Fruit fly (Drosophila melanogaster) whole organism, embryonic: ENCODE results near the gene MTF-1.
A peak's percentile ranks its signal among the peaks of the same experiment; 100 is the strongest.

Experiments used
- Awh ChIP-seq: fragments of 200-800 bp; sonication (Bioruptor generic); IDR thresholded peaks from 2 replicates; pipeline ENCODE4, ENCODE4 v1.3.6; 2022; ENCODE audit warnings: missing biosample characterization, missing genetic modification characterization
- CG10366 ChIP-seq: fragments of 200-800 bp; sonication (Bioruptor generic); IDR thresholded peaks from 2 replicates; pipeline ENCODE4 v1.3.6; 2022; ENCODE audit warnings: missing biosample characterization, missing genetic modification characterization
- CG10462 ChIP-seq: fragments of 200-800 bp; sonication (Bioruptor generic); optimal IDR thresholded peaks from 2 replicates; lab custom pipeline; 2016; ENCODE audit warnings: missing biosample characterization, missing genetic modification characterization
- CG12071 ChIP-seq: fragments of 200-800 bp; sonication (Bioruptor generic); optimal IDR thresholded peaks from 3 replicates; lab custom pipeline; 2018; ENCODE audit warnings: missing biosample characterization, mild to moderate bottlenecking, missing genetic modification characterization
- CG1233 ChIP-seq: fragments of 200-800 bp; sonication (Bioruptor generic); optimal IDR thresholded peaks from 4 replicates; lab custom pipeline; 2018; ENCODE audit warnings: missing biosample characterization, mild to moderate bottlenecking, missing genetic modification characterization
- CG14441 ChIP-seq: fragments of 200-800 bp; sonication (Bioruptor generic); IDR thresholded peaks from 2 replicates; pipeline ENCODE4 v1.3.6; 2022; ENCODE audit warnings: missing biosample characterization, missing genetic modification characterization
- CG15011 ChIP-seq: fragments of 200-800 bp; sonication (Bioruptor generic); optimal IDR thresholded peaks from 3 replicates; lab custom pipeline; 2018; ENCODE audit warnings: missing biosample characterization, mild to moderate bottlenecking, missing genetic modification characterization
- CG17829 ChIP-seq: fragments of 200-800 bp; optimal IDR thresholded peaks from 2 replicates; lab custom pipeline; 2019; ENCODE audit warnings: missing biosample characterization, mild to moderate bottlenecking, missing genetic modification characterization, moderate library complexity
- CG2120 ChIP-seq: fragments of 200-800 bp; sonication (Bioruptor generic); optimal IDR thresholded peaks from 3 replicates; lab custom pipeline; 2016; ENCODE audit warnings: missing biosample characterization, missing genetic modification characterization
- CG31441 ChIP-seq: fragments of 200-800 bp; sonication (Bioruptor generic); IDR thresholded peaks from 2 replicates; pipeline ENCODE4 v1.3.6; 2022; ENCODE audit warnings: missing biosample characterization, missing genetic modification characterization
- CG34422 ChIP-seq: fragments of 200-800 bp; sonication (Bioruptor generic); IDR thresholded peaks from 3 replicates; pipeline ENCODE4 v1.3.6; 2022; ENCODE audit warnings: missing biosample characterization, missing genetic modification characterization
- CG3838 ChIP-seq: fragments of 200-800 bp; sonication (Bioruptor generic); optimal IDR thresholded peaks from 3 replicates; lab custom pipeline; 2016; ENCODE audit warnings: missing biosample characterization, missing genetic modification characterization
- CG5953 ChIP-seq: fragments of 200-800 bp; sonication (Bioruptor generic); IDR thresholded peaks from 2 replicates; pipeline ENCODE4 v1.3.6; 2022; ENCODE audit warnings: missing biosample characterization, missing genetic modification characterization
- CG8089 ChIP-seq: fragments of 200-800 bp; sonication (Bioruptor generic); optimal IDR thresholded peaks from 3 replicates; lab custom pipeline; 2016; ENCODE audit warnings: missing biosample characterization, missing genetic modification characterization
- E2f2 ChIP-seq: fragments of 200-800 bp; sonication (Bioruptor generic); IDR thresholded peaks from 2 replicates; pipeline ENCODE4 v1.3.6; 2022; ENCODE audit warnings: missing biosample characterization, missing genetic modification characterization
- Mes4 ChIP-seq: fragments of 200-800 bp; sonication (Bioruptor generic); optimal IDR thresholded peaks from 2 replicates; lab custom pipeline; 2016; ENCODE audit warnings: missing biosample characterization, missing genetic modification characterization
- Optix ChIP-seq: fragments of 200-800 bp; sonication (Bioruptor generic); IDR thresholded peaks from 3 replicates; pipeline ENCODE4 v1.3.6; 2022; ENCODE audit warnings: missing biosample characterization, missing genetic modification characterization
- Pdp1 ChIP-seq, 2 experiments: fragments of 200-800 bp; sonication (Bioruptor generic); optimal IDR thresholded peaks; 3 replicates each; lab custom pipeline; 2016; ENCODE audit warnings: missing biosample characterization in 2 of 2, missing genetic modification characterization in 2 of 2, mild to moderate bottlenecking in 1 of 2, moderate library complexity in 1 of 2
- Ptx1 ChIP-seq: fragments of 200-800 bp; sonication (Bioruptor generic); IDR thresholded peaks from 2 replicates; pipeline ENCODE4 v1.3.6; 2022; ENCODE audit warnings: missing biosample characterization, missing genetic modification characterization
- Sox102F ChIP-seq: fragments of 200-800 bp; sonication (Bioruptor generic); optimal IDR thresholded peaks from 2 replicates; lab custom pipeline; 2018; ENCODE audit warnings: missing biosample characterization, mild to moderate bottlenecking, missing genetic modification characterization, moderate library complexity
- Xbp1 ChIP-seq: fragments of 200-800 bp; sonication (Bioruptor generic); optimal IDR thresholded peaks from 3 replicates; lab custom pipeline; 2016; ENCODE audit warnings: missing biosample characterization, mild to moderate bottlenecking, missing genetic modification characterization
- Xrp1 ChIP-seq: fragments of 200-800 bp; sonication (Bioruptor generic); IDR thresholded peaks from 2 replicates; pipeline ENCODE4 v1.3.6; 2022; ENCODE audit warnings: missing biosample characterization, missing genetic modification characterization
- ap ChIP-seq: fragments of 200-800 bp; sonication (Bioruptor generic); IDR thresholded peaks from 2 replicates; pipeline ENCODE4 v1.3.6; 2022; ENCODE audit warnings: missing biosample characterization, missing genetic modification characterization
- ase ChIP-seq: fragments of 200-800 bp; sonication (Bioruptor generic); IDR thresholded peaks from 3 replicates; pipeline ENCODE4 v1.3.6; 2022; ENCODE audit warnings: missing biosample characterization, missing genetic modification characterization
- ash1 ChIP-seq: fragments of 200-800 bp; sonication (Bioruptor generic); optimal IDR thresholded peaks from 2 replicates; lab custom pipeline; 2018; ENCODE audit warnings: missing biosample characterization, mild to moderate bottlenecking, missing genetic modification characterization
- chm ChIP-seq: fragments of 200-800 bp; sonication (Bioruptor generic); IDR thresholded peaks from 2 replicates; pipeline ENCODE4 v1.3.6; 2022; ENCODE audit warnings: missing biosample characterization, missing genetic modification characterization
- fru ChIP-seq: fragments of >200 bp; optimal IDR thresholded peaks from 2 replicates; lab custom pipeline; 2017
- fu2 ChIP-seq: fragments of 200-800 bp; sonication (Bioruptor generic); optimal IDR thresholded peaks from 2 replicates; lab custom pipeline; 2016; ENCODE audit warnings: missing biosample characterization, missing genetic modification characterization
- gem ChIP-seq: fragments of 200-800 bp; sonication (Bioruptor generic); optimal IDR thresholded peaks from 2 replicates; lab custom pipeline; 2019; ENCODE audit warnings: missing biosample characterization, mild to moderate bottlenecking, missing genetic modification characterization, moderate library complexity
- hkb ChIP-seq, 2 experiments: fragments of 200-800 bp in 1 of 2; fragments of >200 bp in 1 of 2; sonication (Bioruptor generic) in 1 of 2; IDR thresholded peaks in 1 of 2; optimal IDR thresholded peaks in 1 of 2; 2 replicates each; pipeline versions ENCODE4 v1.3.6 to Lab custom; 2017 to 2022; ENCODE audit warnings: missing biosample characterization in 1 of 2, missing genetic modification characterization in 1 of 2
- kay ChIP-seq: fragments of 200-800 bp; sonication (Bioruptor generic); optimal IDR thresholded peaks from 2 replicates; lab custom pipeline; 2016; ENCODE audit warnings: missing biosample characterization, missing genetic modification characterization
- klu ChIP-seq: fragments of 200-800 bp; sonication (Bioruptor generic); IDR thresholded peaks from 2 replicates; pipeline ENCODE4 v1.3.6; 2022; ENCODE audit warnings: missing biosample characterization, missing genetic modification characterization
- lov ChIP-seq, 2 experiments: fragments of 200-800 bp in 1 of 2; fragments of >200 bp in 1 of 2; sonication (Bioruptor generic) in 1 of 2; IDR thresholded peaks in 1 of 2; optimal IDR thresholded peaks in 1 of 2; 2 replicates in 1 of 2; 3 replicates in 1 of 2; pipeline versions ENCODE4 v1.3.6 to Lab custom; 2017 to 2022; ENCODE audit warnings: missing biosample characterization in 1 of 2, missing genetic modification characterization in 1 of 2
- onecut ChIP-seq: fragments of 200-800 bp; sonication (Bioruptor generic); IDR thresholded peaks from 2 replicates; pipeline ENCODE4 v1.3.6; 2022; ENCODE audit warnings: missing biosample characterization, missing genetic modification characterization
- pan ChIP-seq, 4 experiments: fragments of >200 bp in 3 of 4; fragments of 200-800 bp in 1 of 4; sonication (Bioruptor generic) in 1 of 4; optimal IDR thresholded peaks in 3 of 4; IDR thresholded peaks in 1 of 4; 2 replicates each; pipeline versions ENCODE4 v1.3.6 to Lab custom; 2017 to 2022; ENCODE audit warnings: missing biosample characterization in 2 of 4, missing genetic modification characterization in 2 of 4, mixed read lengths in 1 of 4
- prd ChIP-seq, 3 experiments: fragments of >200 bp in 2 of 3; fragments of 200-800 bp in 1 of 3; sonication (Bioruptor generic) in 1 of 3; optimal IDR thresholded peaks in 2 of 3; IDR thresholded peaks in 1 of 3; 2 replicates in 2 of 3; 3 replicates in 1 of 3; pipeline versions ENCODE4 v1.3.6 to Lab custom; 2017 to 2022; ENCODE audit warnings: missing biosample characterization in 1 of 3, missing genetic modification characterization in 1 of 3
- psq ChIP-seq: fragments of 200-800 bp; sonication (Bioruptor generic); optimal IDR thresholded peaks from 2 replicates; lab custom pipeline; 2017; ENCODE audit warnings: missing biosample characterization, missing genetic modification characterization
- ranshi ChIP-seq: fragments of 200-800 bp; sonication (Bioruptor generic); IDR thresholded peaks from 2 replicates; pipeline ENCODE4 v1.3.6; 2022; ENCODE audit warnings: missing biosample characterization, missing genetic modification characterization
- scrt ChIP-seq: fragments of 200-800 bp; sonication (Bioruptor generic); optimal IDR thresholded peaks from 2 replicates; lab custom pipeline; 2018; ENCODE audit warnings: missing biosample characterization, mild to moderate bottlenecking, missing genetic modification characterization, moderate library complexity
- sens-2 ChIP-seq: fragments of 200-800 bp; sonication (Bioruptor generic); IDR thresholded peaks from 2 replicates; pipeline ENCODE4 v1.3.6; 2022; ENCODE audit warnings: missing biosample characterization, missing genetic modification characterization
- sisA ChIP-seq: fragments of 200-800 bp; sonication (Bioruptor generic); IDR thresholded peaks from 2 replicates; pipeline ENCODE4 v1.3.6; 2022; ENCODE audit warnings: missing biosample characterization, missing genetic modification characterization
- sr ChIP-seq: fragments of 200-800 bp; sonication (Bioruptor generic); IDR thresholded peaks from 3 replicates; pipeline ENCODE4 v1.3.6; 2022; ENCODE audit warnings: missing biosample characterization, missing genetic modification characterization
- trh ChIP-seq: fragments of 200-800 bp; sonication (Bioruptor generic); optimal IDR thresholded peaks from 2 replicates; lab custom pipeline; 2016; ENCODE audit warnings: missing biosample characterization, missing genetic modification characterization
- ttk ChIP-seq: fragments of 200-800 bp; sonication (Bioruptor generic); IDR thresholded peaks from 2 replicates; pipeline ENCODE4 v2.1.2; 2022; ENCODE audit warnings: missing biosample characterization, missing genetic modification characterization
- tup ChIP-seq: fragments of 200-800 bp; sonication (Bioruptor generic); optimal IDR thresholded peaks from 2 replicates; lab custom pipeline; 2016; ENCODE audit warnings: missing biosample characterization, mild to moderate bottlenecking, missing genetic modification characterization, moderate library complexity
- vvl ChIP-seq: fragments of 200-800 bp; sonication (Bioruptor generic); IDR thresholded peaks from 2 replicates; pipeline ENCODE4 v1.3.6; 2022; ENCODE audit warnings: missing biosample characterization, missing genetic modification characterization
- zfh1 ChIP-seq: fragments of 200-800 bp; sonication (Bioruptor generic); IDR thresholded peaks from 3 replicates; pipeline ENCODE4 v1.3.6; 2022; ENCODE audit warnings: missing biosample characterization, missing genetic modification characterization

The MTF-1 gene

DNA sequence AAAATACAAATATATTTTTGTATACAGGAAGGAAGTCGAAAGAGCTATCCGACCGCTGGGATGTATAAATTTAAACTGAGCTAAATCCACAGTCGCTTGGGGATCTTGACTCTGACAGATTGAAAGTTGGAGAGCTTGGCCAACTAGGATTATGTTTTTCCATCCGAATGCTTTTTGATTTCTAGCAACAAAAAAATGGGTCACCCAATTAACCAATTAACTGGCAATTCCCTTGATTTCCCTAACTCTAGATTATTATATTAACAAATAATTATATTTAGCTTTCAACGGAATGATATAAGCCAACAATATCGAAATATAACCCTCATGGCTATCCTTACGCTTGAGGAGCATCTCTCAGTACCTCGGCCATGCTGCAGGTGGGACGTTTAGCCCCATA lies 12.8 kb upstream of the MTF-1 start, which contains the start of gene CG3982:
Gene CG3982 (minus strand): TSS at position 101 of the 400 bp plus-strand sequence.
- TF ChIP-seq sisA (GFP tag; lab: Robert Waterston, UW) (no peak), scrt (GFP tag; lab: Kevin White, UChicago) (no peak), CG10462 (GFP tag; lab: Kevin White, UChicago) (no peak), kay (no peak), Optix (GFP tag; lab: Robert Waterston, UW) (no peak), Xbp1 (GFP tag; lab: Kevin White, UChicago) (no peak), E2f2 (no peak), gem (no peak), Mes4 (no peak), CG8089 (GFP tag; lab: Kevin White, UChicago) (no peak), CG3838 (GFP tag; lab: Kevin White, UChicago) (no peak), fu2 (GFP tag; lab: Kevin White, UChicago) (no peak), psq (GFP tag; lab: Kevin White, UChicago) (no peak), CG17829 (tag; lab: Kevin White, UChicago) (no peak), CG12071 (GFP tag; lab: Kevin White, UChicago) (no peak), tup (GFP tag; lab: Kevin White, UChicago) (no peak)

- TF ChIP-seq hkb (optimal IDR thresholded peaks at IDR 0.05; lab: Kevin White, UChicago) (no peak), hkb (GFP tag; IDR thresholded peaks at IDR 0.05; lab: Robert Waterston, UW) (0 out of 2 replicates have a peak, but pooled peaks have one; percentile 21), onecut (GFP tag; lab: Robert Waterston, UW) (no peak), ase (0 out of 3 replicates have a peak, but pooled peaks have one; percentile 10), sisA (GFP tag; lab: Robert Waterston, UW) (peak; percentile 32; the same call in 1 of the 2 replicates), Xrp1 (GFP tag; lab: Robert Waterston, UW) (peak; percentile 14; the same call in 1 of the 2 replicates), ranshi (GFP tag; lab: Robert Waterston, UW) (0 out of 2 replicates have a peak, but pooled peaks have one; percentile 16), chm (GFP tag; lab: Robert Waterston, UW) (0 out of 2 replicates have a peak, but pooled peaks have one; percentile 16), CG14441 (GFP tag; lab: Robert Waterston, UW) (peak; percentile 40), sr (GFP tag; lab: Robert Waterston, UW) (0 out of 3 replicates have a peak, but pooled peaks have one; percentile 25), fru (lab: Kevin White, UChicago) (no peak), CG10366 (peak; percentile 54), CG5953 (0 out of 2 replicates have a peak, but pooled peaks have one; percentile 50), Awh (GFP tag; lab: Robert Waterston, UW) (peak; percentile 56; the same call in 1 of the 2 replicates), lov (optimal IDR thresholded peaks at IDR 0.05; lab: Kevin White, UChicago) (no peak), lov (GFP tag; IDR thresholded peaks at IDR 0.05; lab: Robert Waterston, UW) (no peak), CG2120 (GFP tag; lab: Kevin White, UChicago) (no peak), trh (no peak), CG15011 (GFP tag; lab: Kevin White, UChicago) (no peak), Optix (GFP tag; lab: Robert Waterston, UW) (0 out of 3 replicates have a peak, but pooled peaks have one; percentile 33), zfh1 (GFP tag; lab: Robert Waterston, UW) (0 out of 3 replicates have a peak, but pooled peaks have one; percentile 24), sens-2 (GFP tag; lab: Robert Waterston, UW) (0 out of 2 replicates have a peak, but pooled peaks have one; percentile 4), Ptx1 (GFP tag; lab: Robert Waterston, UW) (0 out of 2 replicates have a peak, but pooled peaks have one; percentile 20), prd (optimal IDR thresholded peaks at IDR 0.05; lab: Kevin White, UChicago) (no peak), prd (GFP tag; IDR thresholded peaks at IDR 0.05; lab: Robert Waterston, UW) (peak; percentile 33; the same call in 1 of the 3 replicates), Sox102F (GFP tag; lab: Kevin White, UChicago) (peak; percentile 25), pan (optimal IDR thresholded peaks at IDR 0.05; lab: Kevin White, UChicago) (no peak), pan (GFP tag; optimal IDR thresholded peaks at IDR 0.05 in 1 of 2, IDR thresholded peaks at IDR 0.05 in 1 of 2) (peak in 1 of 2 experiments; percentile 64), klu (GFP tag; lab: Robert Waterston, UW) (0 out of 2 replicates have a peak, but pooled peaks have one; percentile 28), Pdp1 (GFP tag; optimal IDR thresholded peaks at IDR 0.05; lab: Kevin White, UChicago) (peak in 1 of 2 experiments; percentile 71), vvl (GFP tag; lab: Robert Waterston, UW) (peak; percentile 46; the same call in 1 of the 2 replicates), ttk (GFP tag; lab: Robert Waterston, UW) (0 out of 2 replicates have a peak, but pooled peaks have one; percentile 5), CG31441 (GFP tag; lab: Robert Waterston, UW) (no peak), CG34422 (GFP tag; lab: Robert Waterston, UW) (0 out of 3 replicates have a peak, but pooled peaks have one; percentile 26), ap (GFP tag; lab: Robert Waterston, UW) (0 out of 2 replicates have a peak, but pooled peaks have one; percentile 35), CG1233 (no peak), ash1 (GFP tag; lab: Kevin White, UChicago) (no peak)
Measured at dm6 chr3L:9419328-9419727, 10.8 kb upstream of the MTF-1 start.
